Fruit fly (Drosophila melanogaster) S2 (cell line): ENCODE measurements around the gene CG31674.

Source experiments
- CG8478 ChIP-seq: fragments of >200 bp; optimal IDR thresholded peaks from 2 replicates; lab custom pipeline; 2018
- CTCF ChIP-seq, 2 experiments: fragments of >200 bp; optimal IDR thresholded peaks; 2 replicates each; lab custom pipeline; 2018

The CG31674 gene

DNA sequence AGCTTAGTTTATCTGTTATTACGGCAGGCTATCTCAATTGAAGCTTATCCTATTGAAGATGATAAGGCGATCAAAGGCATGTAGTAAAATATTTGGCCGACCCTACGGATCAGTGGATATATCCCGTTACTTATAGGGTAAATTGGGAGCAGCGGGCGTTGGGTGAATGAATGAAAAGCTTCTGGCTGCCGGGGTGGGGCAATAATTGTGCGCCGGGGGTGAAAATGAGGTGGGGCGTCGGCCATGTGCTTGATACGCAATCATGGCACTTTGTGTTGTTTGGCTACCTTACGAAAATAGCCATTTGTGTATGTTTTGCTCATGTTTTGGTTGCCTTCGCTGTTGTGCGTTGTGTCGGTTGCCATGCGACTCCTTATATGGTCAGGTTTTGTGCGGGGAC is 29.3 kb upstream of the CG31674 start:
- TF ChIP-seq CTCF (optimal IDR thresholded peaks at IDR 0.05; lab: Kevin White, UChicago) (no peak), CG8478 (lab: Kevin White, UChicago) (no peak)

DNA sequence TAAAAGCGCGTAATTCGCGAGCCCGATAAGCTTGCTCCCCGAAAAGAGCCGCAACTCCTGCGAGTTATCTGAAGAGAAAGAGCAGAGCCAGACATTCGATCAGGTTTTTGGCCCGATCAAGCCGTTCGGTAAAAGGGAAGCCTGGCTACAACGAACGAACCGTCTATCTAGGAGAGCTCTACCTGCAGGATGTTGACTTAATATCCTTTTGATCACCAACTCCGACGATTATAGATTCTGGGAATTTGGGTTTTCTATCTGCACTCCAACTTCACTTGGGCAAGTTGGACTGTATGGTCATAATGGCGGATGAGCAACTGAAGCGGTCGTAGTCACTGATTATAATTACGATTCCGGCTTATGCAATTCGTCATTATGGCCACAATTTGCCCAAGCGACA is 28.9 kb upstream of the CG31674 start:
- TF ChIP-seq CG8478 (lab: Kevin White, UChicago) (no peak), CTCF (optimal IDR thresholded peaks at IDR 0.05; lab: Kevin White, UChicago) (no peak)

DNA sequence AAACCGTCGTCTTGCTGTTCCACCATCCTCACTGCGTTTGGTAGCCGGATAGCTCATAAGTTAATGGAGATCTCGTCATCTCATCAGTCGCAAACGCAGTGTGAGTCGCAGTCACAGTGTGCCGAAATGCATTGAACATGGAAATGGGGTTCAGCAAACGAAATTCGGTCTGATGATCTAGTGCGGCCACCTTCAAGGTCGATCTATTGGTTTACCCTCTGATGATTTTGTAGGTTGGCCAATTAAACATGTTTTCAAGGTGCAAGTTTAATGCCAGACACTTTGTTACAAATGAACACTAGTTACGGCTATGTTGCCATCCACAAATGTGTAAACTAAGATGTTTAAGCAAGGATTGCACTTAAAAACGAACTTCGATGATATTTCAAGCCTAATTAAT is 28.2 kb upstream of the CG31674 start:
- no peak for TF ChIP-seq CG8478 (lab: Kevin White, UChicago)
- TF ChIP-seq CTCF (optimal IDR thresholded peaks at IDR 0.05; lab: Kevin White, UChicago), result no peak

DNA sequence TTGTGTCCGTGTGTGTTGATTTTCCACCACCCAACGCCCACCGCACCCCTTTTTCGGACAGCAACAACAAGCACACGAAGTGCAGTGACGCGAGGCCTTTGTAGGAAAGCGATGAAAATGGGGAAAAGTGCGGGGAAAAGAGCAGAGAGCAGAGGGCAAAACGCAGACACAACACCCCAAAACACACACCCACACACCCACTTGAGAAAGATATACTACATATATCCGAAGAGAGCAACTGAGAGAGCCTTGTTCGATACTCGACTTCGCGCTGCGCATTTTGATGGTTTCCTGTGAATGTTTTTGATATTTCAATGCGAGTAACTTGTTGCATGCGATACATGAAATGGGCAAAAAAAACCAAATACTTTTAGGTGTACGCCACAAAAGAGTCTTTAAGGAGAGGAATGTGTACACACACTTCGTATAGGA is 27.3 kb upstream of the CG31674 start:
- TF ChIP-seq CTCF (optimal IDR thresholded peaks at IDR 0.05; lab: Kevin White, UChicago) (no peak), CG8478 (lab: Kevin White, UChicago) (no peak)

DNA sequence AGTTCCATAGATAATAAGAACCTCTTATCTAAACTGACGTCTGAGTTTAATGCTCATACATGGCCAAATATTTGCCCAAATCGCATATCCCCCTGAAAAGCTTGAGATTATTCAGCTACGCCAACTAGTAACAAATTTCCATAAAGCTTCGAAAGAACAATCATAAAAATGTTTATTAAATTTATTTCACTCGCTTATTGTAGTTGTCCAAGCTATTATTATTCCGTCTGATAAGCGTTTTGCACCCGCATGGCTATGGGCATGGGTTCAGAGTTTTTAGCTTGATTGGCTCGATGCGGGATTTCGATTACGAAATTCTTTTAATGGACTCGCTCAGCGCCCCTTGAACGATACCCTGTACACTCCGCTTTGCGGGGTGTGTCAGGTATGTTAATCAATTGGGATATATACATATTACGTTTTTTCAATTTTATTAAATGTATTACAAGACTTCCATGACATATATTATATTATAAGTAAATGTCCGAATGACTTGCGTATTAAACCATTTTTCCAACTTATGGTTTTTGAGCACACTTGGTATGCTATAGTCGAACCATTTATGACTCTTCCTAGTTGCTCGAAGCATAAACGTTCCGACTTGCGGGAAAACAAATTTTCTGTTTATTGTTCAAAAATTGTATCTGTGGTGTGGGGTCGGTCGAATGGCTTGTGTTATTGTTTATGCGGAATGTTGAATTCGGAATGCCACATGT is 25.3 kb upstream of the CG31674 start:
- no peak for TF ChIP-seq CTCF (optimal IDR thresholded peaks at IDR 0.05; lab: Kevin White, UChicago)

DNA sequence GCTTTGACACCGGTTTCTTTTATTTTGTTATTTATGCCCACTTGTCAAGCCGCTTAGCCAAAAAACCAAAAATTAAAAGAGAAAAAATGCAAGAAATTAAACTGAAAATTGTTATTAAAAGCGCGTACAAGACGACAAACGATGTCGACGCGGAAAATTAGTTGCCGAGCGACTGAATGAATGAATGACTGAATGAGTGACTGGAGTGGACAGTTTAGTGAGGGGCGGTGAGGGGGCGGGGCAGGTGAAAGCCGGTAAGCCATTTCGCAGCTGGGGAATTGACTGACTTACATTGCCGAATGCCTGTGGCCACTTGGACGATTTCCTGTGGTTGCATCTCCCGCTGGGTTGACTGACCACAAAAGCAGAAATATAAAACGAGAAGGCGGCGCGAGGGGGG is 24.4 kb upstream of the CG31674 start:
- no peak for TF ChIP-seq CG8478 (lab: Kevin White, UChicago)
- no peak for TF ChIP-seq CTCF (optimal IDR thresholded peaks at IDR 0.05; lab: Kevin White, UChicago)

DNA sequence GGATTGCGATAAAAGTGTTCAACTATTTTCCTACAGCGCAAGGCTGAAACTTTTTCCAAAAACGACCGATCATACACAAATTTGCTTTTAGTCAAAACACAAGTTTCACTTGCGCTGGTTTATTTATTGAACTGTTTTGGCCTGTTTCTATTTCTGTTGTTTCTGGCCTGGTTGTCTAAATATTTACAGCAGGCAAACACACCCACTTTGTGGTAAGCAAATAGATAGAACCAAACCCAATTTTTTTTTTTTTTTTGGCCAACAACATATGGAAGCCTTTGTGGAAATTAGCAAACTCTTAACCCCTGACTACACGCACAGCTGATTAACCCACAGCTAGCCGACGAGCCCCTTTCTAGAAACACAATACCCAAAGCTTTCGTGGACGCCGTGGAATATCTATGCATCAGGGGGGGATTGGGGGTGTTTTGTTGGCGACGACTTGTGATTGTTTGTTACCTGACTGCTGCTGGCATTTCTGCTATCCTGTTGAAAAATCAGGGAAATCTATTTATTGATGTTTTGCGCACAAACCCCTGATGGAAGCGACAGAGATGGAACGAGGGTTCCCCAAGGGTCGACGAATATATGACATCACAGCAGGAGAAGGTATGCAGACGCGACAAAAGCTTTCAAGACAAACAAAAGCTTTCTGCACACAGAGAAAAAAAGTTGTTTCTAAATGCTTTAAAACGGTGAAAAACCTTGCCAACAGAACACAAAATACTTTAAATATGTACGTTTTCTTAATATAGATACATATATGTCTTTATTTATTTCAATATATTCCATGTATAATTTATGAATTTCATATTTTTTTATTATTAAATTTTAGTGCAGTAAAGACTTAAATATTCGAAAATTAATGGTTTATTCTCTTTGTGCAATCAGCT is 23.2 kb upstream of the CG31674 start:
- no peak for TF ChIP-seq CG8478 (lab: Kevin White, UChicago)
- no peak for TF ChIP-seq CTCF (optimal IDR thresholded peaks at IDR 0.05; lab: Kevin White, UChicago)

DNA sequence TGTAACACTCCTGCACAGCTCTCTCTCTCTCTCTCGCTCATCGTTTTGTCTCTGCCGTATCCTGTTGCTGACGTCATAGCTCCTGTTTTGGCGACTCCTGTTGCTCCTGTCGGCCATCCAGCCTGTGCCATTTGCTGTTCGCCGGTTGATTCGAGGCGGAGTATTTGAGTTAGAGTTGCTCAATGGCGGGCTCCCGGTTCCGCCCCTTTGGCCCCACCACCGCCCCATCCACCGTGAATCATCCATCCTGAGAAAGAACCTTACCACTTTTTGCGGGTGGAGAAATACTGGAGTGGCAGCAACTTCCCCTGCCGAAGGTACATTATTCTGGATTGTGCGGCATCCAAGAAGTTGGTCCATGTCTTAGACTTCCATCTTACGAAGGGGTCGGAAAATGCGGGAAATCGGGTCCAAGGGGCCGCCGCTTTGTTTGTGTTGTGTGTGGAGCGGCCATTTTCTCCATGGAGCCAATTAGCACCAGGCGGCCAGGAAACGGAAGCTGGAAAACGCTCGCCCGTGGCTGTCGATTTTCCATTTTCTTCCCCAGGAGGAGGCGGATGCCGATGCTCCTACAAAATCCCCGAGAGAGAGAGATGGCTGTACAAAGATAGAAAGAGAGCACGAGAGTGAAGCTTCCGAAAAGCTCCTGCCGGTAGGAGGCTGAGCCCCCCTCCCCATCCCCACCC is 22.4 kb upstream of the CG31674 start:
- no peak for TF ChIP-seq CG8478 (lab: Kevin White, UChicago)
- no peak for TF ChIP-seq CTCF (optimal IDR thresholded peaks at IDR 0.05; lab: Kevin White, UChicago)

DNA sequence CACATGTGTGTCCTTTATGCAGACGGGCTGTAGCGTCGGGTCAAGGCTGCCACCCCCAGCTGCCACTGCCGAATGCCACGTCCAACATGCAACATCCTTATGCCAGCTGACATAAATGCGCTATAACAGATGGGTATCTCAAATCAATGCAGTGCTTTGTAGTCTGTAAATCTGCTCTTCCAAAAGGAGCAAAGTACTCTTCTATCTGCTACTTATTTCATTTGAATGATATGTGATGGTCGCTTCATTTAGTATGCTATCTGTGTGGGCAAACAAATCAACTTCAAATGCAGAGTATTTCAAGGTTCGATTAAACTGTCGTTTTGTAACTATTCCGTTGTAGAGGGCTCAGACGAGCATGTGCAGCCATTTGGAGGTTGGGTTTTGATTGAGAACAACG is 21.8 kb upstream of the CG31674 start:
- TF ChIP-seq CG8478 (lab: Kevin White, UChicago) (no peak), CTCF (optimal IDR thresholded peaks at IDR 0.05; lab: Kevin White, UChicago) (no peak)

DNA sequence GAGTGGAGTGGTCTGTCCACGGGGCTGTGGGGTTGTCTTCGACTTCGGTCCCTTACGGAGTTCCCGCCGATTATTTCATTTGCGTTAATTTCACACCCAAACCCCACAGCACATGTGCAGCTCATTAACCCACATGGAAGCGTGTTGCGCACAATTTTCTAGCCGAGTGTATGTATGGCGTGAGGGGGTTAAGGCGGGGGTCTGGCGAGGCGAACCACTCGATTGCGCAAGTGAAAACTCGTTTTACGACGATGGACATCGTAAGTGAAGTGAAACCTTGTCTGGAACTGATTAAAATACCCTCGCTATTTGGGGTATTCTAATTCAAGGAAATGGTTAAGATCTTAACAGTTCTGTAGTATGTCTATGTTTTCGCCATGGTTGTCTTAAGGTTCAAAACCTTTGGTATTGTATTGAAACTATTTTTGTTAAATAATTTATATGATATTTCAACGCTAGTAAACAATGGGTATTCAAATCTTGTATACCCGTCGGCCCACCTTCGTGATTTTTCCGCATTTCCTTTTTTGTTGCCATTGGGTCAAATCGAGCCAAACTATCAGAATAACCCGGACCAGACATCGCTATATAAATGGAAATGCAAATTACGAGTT is 19.9 kb upstream of the CG31674 start:
- TF ChIP-seq CTCF (optimal IDR thresholded peaks at IDR 0.05; lab: Kevin White, UChicago), result no peak
- TF ChIP-seq CG8478 (lab: Kevin White, UChicago), result no peak

DNA sequence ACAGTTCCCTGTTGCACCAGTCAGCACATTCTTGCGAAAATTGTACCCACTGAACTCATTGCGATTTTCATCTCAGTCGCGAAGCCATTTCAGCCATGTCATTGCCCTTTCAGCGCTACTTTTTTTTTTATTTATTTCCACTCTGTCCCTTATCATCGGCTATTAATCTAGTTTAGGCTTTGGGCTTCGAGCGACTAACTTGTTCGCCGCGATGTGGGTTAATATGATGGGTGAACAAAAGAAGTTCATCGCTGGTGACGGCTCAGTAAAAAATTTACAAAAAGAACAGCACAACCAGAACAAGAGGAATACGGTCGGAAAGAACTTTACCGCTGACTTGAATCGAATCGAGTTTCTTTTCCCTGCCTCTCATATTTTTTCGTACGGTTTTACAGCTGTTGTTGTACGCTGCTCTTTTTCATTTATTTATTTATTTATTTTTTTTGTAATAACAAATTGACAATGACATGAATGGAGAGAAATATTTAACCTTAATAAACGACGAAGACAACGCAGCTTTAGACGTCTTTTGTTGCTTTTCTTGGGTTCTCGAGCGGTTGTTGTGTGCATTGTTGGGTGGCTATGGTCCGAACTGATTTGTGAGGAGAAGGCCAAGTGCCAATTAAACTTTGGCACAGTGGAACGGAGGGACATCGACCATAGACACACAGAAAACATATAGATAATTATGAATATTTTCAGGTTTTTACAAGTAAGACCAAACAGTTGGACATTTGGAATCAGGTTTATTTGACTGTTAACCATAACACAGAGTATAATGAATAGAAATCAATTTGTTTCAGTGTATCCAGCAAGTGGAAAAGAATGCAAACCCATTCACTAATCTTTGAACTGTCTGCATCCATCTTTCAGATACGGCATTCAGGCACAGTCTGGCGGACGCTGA is 18.5 kb upstream of the CG31674 start:
- TF ChIP-seq CTCF (optimal IDR thresholded peaks at IDR 0.05; lab: Kevin White, UChicago), result no peak
- TF ChIP-seq CG8478 (lab: Kevin White, UChicago), result no peak

DNA sequence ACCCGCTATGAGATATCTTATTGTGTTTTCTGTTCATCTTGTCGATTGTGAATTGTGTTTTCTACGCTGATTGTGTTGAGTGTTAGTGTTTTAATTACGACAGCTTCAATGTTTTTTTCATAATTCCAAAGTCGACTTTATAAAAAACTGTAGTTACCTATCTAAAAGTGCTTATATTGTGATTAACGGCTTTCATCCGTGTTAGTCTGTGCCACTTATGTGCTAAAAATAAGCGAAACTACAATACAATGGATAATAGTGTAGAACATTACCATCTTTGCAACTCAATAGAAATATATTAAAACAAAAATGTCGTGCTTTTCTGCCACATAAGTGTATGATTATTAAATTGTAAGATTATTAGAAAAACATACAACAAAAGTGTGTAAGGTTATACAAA is 14.9 kb upstream of the CG31674 start, which contains the start of gene CG33322:
Gene CG33322, minus strand, starts transcription at position 101 of the 400 bp plus-strand sequence.
- TF ChIP-seq CG8478 (lab: Kevin White, UChicago) (no peak), CTCF (optimal IDR thresholded peaks at IDR 0.05; lab: Kevin White, UChicago) (no peak)

DNA sequence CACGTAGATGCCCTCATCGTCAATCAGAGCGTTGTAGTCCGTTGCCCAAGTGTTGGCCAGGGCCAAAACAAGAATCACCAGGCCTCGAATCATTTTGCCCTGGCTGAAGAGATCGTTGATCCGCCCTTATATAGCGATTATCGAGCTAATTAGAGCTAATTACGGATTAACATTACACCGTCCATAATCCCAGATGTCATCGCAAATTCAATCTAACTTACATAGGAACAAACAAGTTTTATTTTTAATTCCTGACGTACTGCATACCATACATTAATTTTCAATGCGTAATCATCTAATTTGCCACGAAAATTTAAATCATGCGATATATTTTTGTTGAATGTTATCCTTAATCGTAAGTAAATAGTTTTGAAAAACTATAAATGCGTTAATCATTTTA is 13.9 kb upstream of the CG31674 start, which contains the start of gene CheB38b:
Gene CheB38b, minus strand, starts transcription at position 101 of the 400 bp plus-strand sequence.
- TF ChIP-seq CG8478 (lab: Kevin White, UChicago), result no peak
- TF ChIP-seq CTCF (optimal IDR thresholded peaks at IDR 0.05; lab: Kevin White, UChicago), result no peak
